Worm (Caenorhabditis elegans) whole organism, mixed stage, embryonic: ENCODE data around the gene hecw-1.

Source experiments
- M03D4.4 ChIP-seq: sonication (generic microtip); optimal IDR thresholded peaks from 2 replicates; lab custom pipeline; 2017; ENCODE audit warnings: mild to moderate bottlenecking, missing genetic modification characterization, missing compliant biosample characterization
- bed-3 ChIP-seq: fragments of 200-800 bp; sonication (Bioruptor generic); optimal IDR thresholded peaks from 3 replicates; lab custom pipeline; 2018; ENCODE audit warnings: mild to moderate bottlenecking, missing genetic modification characterization, moderate library complexity, missing compliant biosample characterization
- blmp-1 ChIP-seq: fragments of 150-350 bp; optimal IDR thresholded peaks from 2 replicates; lab custom pipeline; 2014; ENCODE audit warnings: missing biosample characterization, missing genetic modification characterization
- ceh-39 ChIP-seq: fragments of 150-350 bp; optimal IDR thresholded peaks from 2 replicates; lab custom pipeline; 2014; ENCODE audit warnings: missing biosample characterization, missing genetic modification characterization
- ceh-43 ChIP-seq: fragments of 200-800 bp; sonication (Bioruptor generic); optimal IDR thresholded peaks from 2 replicates; lab custom pipeline; 2018; ENCODE audit warnings: mild to moderate bottlenecking, missing genetic modification characterization, moderate library complexity, missing compliant biosample characterization
- ceh-83 ChIP-seq: fragments of 200-800 bp; sonication (Bioruptor generic); optimal IDR thresholded peaks from 2 replicates; lab custom pipeline; 2018; ENCODE audit warnings: mild to moderate bottlenecking, missing genetic modification characterization, missing compliant biosample characterization
- ces-1 ChIP-seq: fragments of 150-350 bp; optimal IDR thresholded peaks from 2 replicates; lab custom pipeline; 2014; ENCODE audit warnings: missing biosample characterization, missing genetic modification reagents, missing genetic modification characterization
- cnd-1 ChIP-seq: fragments of 200-800 bp; sonication (Bioruptor generic); optimal IDR thresholded peaks from 2 replicates; lab custom pipeline; 2018; ENCODE audit warnings: mild to moderate bottlenecking, missing genetic modification characterization, missing compliant biosample characterization
- drap-1 ChIP-seq: fragments of 200-800 bp; sonication (Bioruptor generic); optimal IDR thresholded peaks from 3 replicates; lab custom pipeline; 2018; ENCODE audit warnings: mild to moderate bottlenecking, missing genetic modification characterization, missing compliant biosample characterization
- elt-1 ChIP-seq: sonication (generic microtip); optimal IDR thresholded peaks from 2 replicates; lab custom pipeline; 2017; ENCODE audit warnings: missing genetic modification characterization, mild to moderate bottlenecking, missing compliant biosample characterization, antibody characterized with exemption, moderate library complexity, borderline replicate concordance; ENCODE audit not compliant: insufficient read depth
- elt-3 ChIP-seq: fragments of 150-350 bp; optimal IDR thresholded peaks from 2 replicates; lab custom pipeline; 2014; ENCODE audit warnings: missing biosample characterization, missing genetic modification characterization
- flh-1 ChIP-seq: fragments of 200-800 bp; sonication (Bioruptor generic); optimal IDR thresholded peaks from 2 replicates; lab custom pipeline; 2018; ENCODE audit warnings: mild to moderate bottlenecking, missing genetic modification characterization, moderate library complexity, missing compliant biosample characterization
- ham-2 ChIP-seq: fragments of 200-800 bp; sonication (Bioruptor generic); optimal IDR thresholded peaks from 2 replicates; lab custom pipeline; 2018; ENCODE audit warnings: mild to moderate bottlenecking, missing genetic modification characterization, missing compliant biosample characterization
- hlh-1 ChIP-seq: fragments of 150-350 bp; optimal IDR thresholded peaks from 2 replicates; lab custom pipeline; 2014; ENCODE audit warnings: missing biosample characterization, missing genetic modification reagents, missing genetic modification characterization
- lin-13 ChIP-seq: fragments of 150-350 bp; optimal IDR thresholded peaks from 2 replicates; lab custom pipeline; 2014; ENCODE audit warnings: missing biosample characterization, missing genetic modification characterization
- lin-32 ChIP-seq: fragments of 200-800 bp; sonication (Bioruptor generic); optimal IDR thresholded peaks from 2 replicates; lab custom pipeline; 2018; ENCODE audit warnings: mild to moderate bottlenecking, missing genetic modification characterization, missing compliant biosample characterization
- lsy-2 ChIP-seq: fragments of 150-350 bp; optimal IDR thresholded peaks from 2 replicates; lab custom pipeline; 2014; ENCODE audit warnings: missing biosample characterization, missing genetic modification characterization
- mab-5 ChIP-seq: fragments of 150-350 bp; optimal IDR thresholded peaks from 2 replicates; lab custom pipeline; 2014; ENCODE audit warnings: missing biosample characterization, missing genetic modification characterization
- mep-1 ChIP-seq: fragments of 150-350 bp; optimal IDR thresholded peaks from 2 replicates; lab custom pipeline; 2017; ENCODE audit warnings: missing biosample characterization, missing genetic modification reagents, missing genetic modification characterization, inconsistent platforms
- mls-2 ChIP-seq: sonication (generic microtip); optimal IDR thresholded peaks from 2 replicates; lab custom pipeline; 2016; ENCODE audit warnings: mild to moderate bottlenecking, missing genetic modification characterization, moderate library complexity, missing compliant biosample characterization
- nhr-12 ChIP-seq: fragments of 150-350 bp; optimal IDR thresholded peaks from 2 replicates; lab custom pipeline; 2014; ENCODE audit warnings: missing biosample characterization, missing genetic modification characterization
- nhr-2 ChIP-seq: fragments of 150-350 bp; optimal IDR thresholded peaks from 2 replicates; lab custom pipeline; 2014; ENCODE audit warnings: missing biosample characterization, missing genetic modification characterization
- nhr-237 ChIP-seq: fragments of 150-350 bp; optimal IDR thresholded peaks from 2 replicates; lab custom pipeline; 2014; ENCODE audit warnings: missing biosample characterization, missing genetic modification characterization
- nhr-28 ChIP-seq: fragments of 150-350 bp; optimal IDR thresholded peaks from 2 replicates; lab custom pipeline; 2014; ENCODE audit warnings: missing biosample characterization, missing genetic modification characterization
- nhr-76 ChIP-seq: sonication (generic microtip); optimal IDR thresholded peaks from 2 replicates; lab custom pipeline; 2017; ENCODE audit warnings: missing biosample characterization, missing genetic modification characterization
- pha-4 ChIP-seq: fragments of 150-350 bp; optimal IDR thresholded peaks from 2 replicates; lab custom pipeline; 2018; ENCODE audit warnings: missing biosample characterization, missing genetic modification reagents, missing genetic modification characterization
- sem-2 ChIP-seq: fragments of 200-800 bp; sonication (Bioruptor generic); optimal IDR thresholded peaks from 2 replicates; lab custom pipeline; 2018; ENCODE audit warnings: mild to moderate bottlenecking, missing genetic modification characterization, missing compliant biosample characterization
- snpc-4 ChIP-seq: fragments of 150-350 bp; optimal IDR thresholded peaks from 2 replicates; lab custom pipeline; 2014; ENCODE audit warnings: missing biosample characterization, missing genetic modification characterization
- sptf-1 ChIP-seq: sonication (generic microtip); optimal IDR thresholded peaks from 2 replicates; lab custom pipeline; 2017; ENCODE audit warnings: mild to moderate bottlenecking, missing genetic modification characterization, moderate library complexity, missing compliant biosample characterization
- tbx-8 ChIP-seq: fragments of 200-800 bp; sonication (Bioruptor generic); optimal IDR thresholded peaks from 2 replicates; lab custom pipeline; 2018; ENCODE audit warnings: mild to moderate bottlenecking, missing genetic modification characterization, moderate library complexity, missing compliant biosample characterization
- unc-120 ChIP-seq: sonication (generic microtip); optimal IDR thresholded peaks from 2 replicates; lab custom pipeline; 2017; ENCODE audit warnings: missing genetic modification characterization, missing compliant biosample characterization; ENCODE audit not compliant: poor library complexity, severe bottlenecking
- unc-39 ChIP-seq: fragments of 150-350 bp; optimal IDR thresholded peaks from 2 replicates; lab custom pipeline; 2014; ENCODE audit warnings: missing biosample characterization, missing genetic modification characterization
- unc-62 ChIP-seq: fragments of 150-350 bp; optimal IDR thresholded peaks from 2 replicates; lab custom pipeline; 2014; ENCODE audit warnings: missing biosample characterization, missing genetic modification reagents, missing genetic modification characterization
- zip-8 ChIP-seq: fragments of 150-350 bp; optimal IDR thresholded peaks from 2 replicates; lab custom pipeline; 2014; ENCODE audit warnings: missing biosample characterization, missing genetic modification characterization
- ztf-11 ChIP-seq: fragments of 150-350 bp; optimal IDR thresholded peaks from 2 replicates; lab custom pipeline; 2014; ENCODE audit warnings: missing biosample characterization, missing genetic modification characterization

Gene hecw-1

DNA sequence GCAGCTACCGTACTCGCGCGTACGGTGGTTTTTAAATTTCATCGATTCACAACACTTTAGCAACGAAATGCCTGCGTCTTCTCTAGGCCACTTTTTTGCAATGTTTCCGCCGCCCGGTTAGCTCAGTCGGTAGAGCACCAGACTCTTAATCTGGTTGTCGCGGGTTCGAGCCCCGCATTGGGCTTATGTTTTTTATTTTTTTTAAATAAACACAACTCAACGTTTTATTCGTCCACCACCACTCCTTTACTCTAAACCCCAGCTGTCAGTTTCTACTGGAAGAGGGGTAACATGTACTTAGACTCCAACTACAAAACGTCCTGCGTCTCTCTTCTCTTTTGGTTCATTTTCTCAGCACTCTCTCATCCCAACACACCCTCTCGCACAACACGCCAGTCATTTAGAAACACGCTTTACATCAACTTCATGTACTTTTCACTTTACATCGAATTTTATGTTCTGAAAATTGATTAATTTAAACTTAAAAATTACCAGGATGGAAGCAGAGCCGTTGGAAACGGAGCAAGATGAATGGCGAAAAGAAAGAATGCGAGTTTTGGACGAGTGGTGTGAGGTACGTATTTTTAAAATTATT is at the start of gene hecw-1, which contains the start of gene elmd-1:
hecw-1 (minus strand) TSS at position 545 of the 595 bp plus-strand sequence.
elmd-1 (plus strand) TSS at position 494 of the 595 bp plus-strand sequence.
- TF ChIP-seq nhr-28 (tag; lab: Kevin White, UChicago) (no peak), pha-4 (tag; lab: Kevin White, UChicago) (no peak), ceh-39 (no peak), ces-1 (GFP tag; lab: Kevin White, UChicago) (no peak), flh-1 (GFP tag; lab: Kevin White, UChicago) (no peak), mep-1 (tag; lab: Kevin White, UChicago) (no peak), ceh-83 (GFP tag; lab: Kevin White, UChicago) (no peak), ceh-43 (GFP tag; lab: Kevin White, UChicago) (no peak), zip-8 (tag; lab: Kevin White, UChicago) (no peak), cnd-1 (tag; lab: Kevin White, UChicago) (peak; percentile 43), unc-39 (tag; lab: Kevin White, UChicago) (no peak), tbx-8 (GFP tag; lab: Kevin White, UChicago) (no peak), drap-1 (GFP tag; lab: Kevin White, UChicago) (peak; percentile 57), mab-5 (tag; lab: Kevin White, UChicago) (no peak), ztf-11 (tag; lab: Kevin White, UChicago) (no peak), lin-32 (no peak), blmp-1 (no peak), elt-3 (tag; lab: Kevin White, UChicago) (no peak), sptf-1 (tag; lab: Kevin White, UChicago) (peak; percentile 13), nhr-237 (no peak), bed-3 (no peak), unc-62 (GFP tag; lab: Kevin White, UChicago) (peak; percentile 48), hlh-1 (tag; lab: Kevin White, UChicago) (no peak), nhr-2 (no peak), mls-2 (tag; lab: Kevin White, UChicago) (peak; percentile 34), sem-2 (GFP tag; lab: Kevin White, UChicago) (peak; percentile 39), lsy-2 (tag; lab: Kevin White, UChicago) (no peak), lin-13 (tag; lab: Kevin White, UChicago) (no peak), elt-1 (tag; lab: Kevin White, UChicago) (no peak), unc-120 (tag; lab: Kevin White, UChicago) (peak; percentile 49), snpc-4 (tag; lab: Kevin White, UChicago) (no peak), nhr-76 (no peak), ham-2 (GFP tag; lab: Kevin White, UChicago) (no peak), M03D4.4 (tag; lab: Kevin White, UChicago) (no peak), nhr-12 (tag; lab: Kevin White, UChicago) (no peak)
- TF ChIP-seq, all 35 proteins: peak for 7

DNA sequence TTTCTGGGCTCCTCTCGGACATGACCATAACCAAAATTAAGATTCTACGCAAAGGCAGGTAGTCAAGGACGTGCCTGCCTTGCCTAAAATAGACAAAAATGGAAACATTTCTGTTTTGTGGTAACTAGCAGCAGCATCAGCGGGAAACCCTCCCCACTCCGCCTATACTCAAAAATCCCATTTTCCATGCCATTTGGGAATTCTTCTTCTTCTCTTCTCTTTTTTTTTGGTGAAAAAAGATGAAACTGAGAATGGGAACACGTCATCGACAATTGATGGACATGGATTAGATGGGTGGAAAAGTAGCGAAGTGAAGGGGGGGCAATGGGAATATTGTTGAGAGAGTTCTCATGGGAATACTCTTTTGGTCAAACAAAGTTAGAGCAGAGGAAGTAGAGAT is 47.4 kb upstream of the hecw-1 start:
- TF ChIP-seq mab-5 (tag; lab: Kevin White, UChicago) (no peak), lin-13 (tag; lab: Kevin White, UChicago) (no peak), unc-120 (tag; lab: Kevin White, UChicago) (no peak), tbx-8 (GFP tag; lab: Kevin White, UChicago) (no peak), ceh-83 (GFP tag; lab: Kevin White, UChicago) (no peak), ceh-39 (no peak), M03D4.4 (tag; lab: Kevin White, UChicago) (no peak), unc-62 (GFP tag; lab: Kevin White, UChicago) (no peak), sptf-1 (tag; lab: Kevin White, UChicago) (no peak), elt-1 (tag; lab: Kevin White, UChicago) (no peak), mls-2 (tag; lab: Kevin White, UChicago) (no peak), lin-32 (no peak), nhr-76 (no peak), unc-39 (tag; lab: Kevin White, UChicago) (no peak), ham-2 (GFP tag; lab: Kevin White, UChicago) (no peak), sem-2 (GFP tag; lab: Kevin White, UChicago) (no peak)

DNA sequence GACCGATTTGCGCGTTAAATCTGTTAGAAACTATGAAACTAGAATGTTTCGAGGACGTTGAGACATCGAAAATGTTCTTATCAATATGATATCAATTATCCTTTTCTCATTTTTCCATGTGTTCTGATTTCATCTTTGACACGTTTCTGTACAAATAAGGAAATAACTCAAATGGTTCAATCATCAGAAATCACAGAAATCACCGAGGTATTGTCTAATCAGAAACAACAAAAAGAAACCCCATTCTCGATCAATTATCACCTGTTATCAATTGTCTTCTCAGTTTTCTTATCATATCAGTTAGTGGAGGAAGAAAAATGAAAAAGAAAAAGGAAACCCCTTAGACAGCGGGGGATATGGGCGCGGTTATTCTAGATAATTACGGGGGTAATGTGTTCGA is 45.4 kb upstream of the hecw-1 start:
- TF ChIP-seq drap-1 (GFP tag; lab: Kevin White, UChicago) (no peak), nhr-12 (tag; lab: Kevin White, UChicago) (no peak)
